Worm (Caenorhabditis elegans) whole organism, mixed stage, embryonic: ENCODE data around the gene Y53G8AR.5.
"Not testable (repeated sequence)": the region's sequence is repeated elsewhere in the genome, so short reads cannot be mapped to it uniquely, and the experiment has no call there.

ENCODE experiments used
- M03D4.4 ChIP-seq: sonication (generic microtip); optimal IDR thresholded peaks from 2 replicates; lab custom pipeline; 2017; ENCODE audit warnings: mild to moderate bottlenecking, missing genetic modification characterization, missing compliant biosample characterization
- bed-3 ChIP-seq: fragments of 200-800 bp; sonication (Bioruptor generic); optimal IDR thresholded peaks from 3 replicates; lab custom pipeline; 2018; ENCODE audit warnings: mild to moderate bottlenecking, missing genetic modification characterization, moderate library complexity, missing compliant biosample characterization
- blmp-1 ChIP-seq: fragments of 150-350 bp; optimal IDR thresholded peaks from 2 replicates; lab custom pipeline; 2014; ENCODE audit warnings: missing biosample characterization, missing genetic modification characterization
- ceh-39 ChIP-seq: fragments of 150-350 bp; optimal IDR thresholded peaks from 2 replicates; lab custom pipeline; 2014; ENCODE audit warnings: missing biosample characterization, missing genetic modification characterization
- ceh-83 ChIP-seq: fragments of 200-800 bp; sonication (Bioruptor generic); optimal IDR thresholded peaks from 2 replicates; lab custom pipeline; 2018; ENCODE audit warnings: mild to moderate bottlenecking, missing genetic modification characterization, missing compliant biosample characterization
- ces-1 ChIP-seq: fragments of 150-350 bp; optimal IDR thresholded peaks from 2 replicates; lab custom pipeline; 2014; ENCODE audit warnings: missing biosample characterization, missing genetic modification reagents, missing genetic modification characterization
- drap-1 ChIP-seq: fragments of 200-800 bp; sonication (Bioruptor generic); optimal IDR thresholded peaks from 3 replicates; lab custom pipeline; 2018; ENCODE audit warnings: mild to moderate bottlenecking, missing genetic modification characterization, missing compliant biosample characterization
- elt-1 ChIP-seq: sonication (generic microtip); optimal IDR thresholded peaks from 2 replicates; lab custom pipeline; 2017; ENCODE audit warnings: missing genetic modification characterization, mild to moderate bottlenecking, missing compliant biosample characterization, antibody characterized with exemption, moderate library complexity, borderline replicate concordance; ENCODE audit not compliant: insufficient read depth
- elt-3 ChIP-seq: fragments of 150-350 bp; optimal IDR thresholded peaks from 2 replicates; lab custom pipeline; 2014; ENCODE audit warnings: missing biosample characterization, missing genetic modification characterization
- flh-1 ChIP-seq: fragments of 200-800 bp; sonication (Bioruptor generic); optimal IDR thresholded peaks from 2 replicates; lab custom pipeline; 2018; ENCODE audit warnings: mild to moderate bottlenecking, missing genetic modification characterization, moderate library complexity, missing compliant biosample characterization
- ham-2 ChIP-seq: fragments of 200-800 bp; sonication (Bioruptor generic); optimal IDR thresholded peaks from 2 replicates; lab custom pipeline; 2018; ENCODE audit warnings: mild to moderate bottlenecking, missing genetic modification characterization, missing compliant biosample characterization
- hlh-1 ChIP-seq: fragments of 150-350 bp; optimal IDR thresholded peaks from 2 replicates; lab custom pipeline; 2014; ENCODE audit warnings: missing biosample characterization, missing genetic modification reagents, missing genetic modification characterization
- lin-13 ChIP-seq: fragments of 150-350 bp; optimal IDR thresholded peaks from 2 replicates; lab custom pipeline; 2014; ENCODE audit warnings: missing biosample characterization, missing genetic modification characterization
- lin-32 ChIP-seq: fragments of 200-800 bp; sonication (Bioruptor generic); optimal IDR thresholded peaks from 2 replicates; lab custom pipeline; 2018; ENCODE audit warnings: mild to moderate bottlenecking, missing genetic modification characterization, missing compliant biosample characterization
- mep-1 ChIP-seq: fragments of 150-350 bp; optimal IDR thresholded peaks from 2 replicates; lab custom pipeline; 2017; ENCODE audit warnings: missing biosample characterization, missing genetic modification reagents, missing genetic modification characterization, inconsistent platforms
- mls-2 ChIP-seq: sonication (generic microtip); optimal IDR thresholded peaks from 2 replicates; lab custom pipeline; 2016; ENCODE audit warnings: mild to moderate bottlenecking, missing genetic modification characterization, moderate library complexity, missing compliant biosample characterization
- nhr-12 ChIP-seq: fragments of 150-350 bp; optimal IDR thresholded peaks from 2 replicates; lab custom pipeline; 2014; ENCODE audit warnings: missing biosample characterization, missing genetic modification characterization
- nhr-237 ChIP-seq: fragments of 150-350 bp; optimal IDR thresholded peaks from 2 replicates; lab custom pipeline; 2014; ENCODE audit warnings: missing biosample characterization, missing genetic modification characterization
- nhr-28 ChIP-seq: fragments of 150-350 bp; optimal IDR thresholded peaks from 2 replicates; lab custom pipeline; 2014; ENCODE audit warnings: missing biosample characterization, missing genetic modification characterization
- nhr-76 ChIP-seq: sonication (generic microtip); optimal IDR thresholded peaks from 2 replicates; lab custom pipeline; 2017; ENCODE audit warnings: missing biosample characterization, missing genetic modification characterization
- pha-4 ChIP-seq: fragments of 150-350 bp; optimal IDR thresholded peaks from 2 replicates; lab custom pipeline; 2018; ENCODE audit warnings: missing biosample characterization, missing genetic modification reagents, missing genetic modification characterization
- sem-2 ChIP-seq: fragments of 200-800 bp; sonication (Bioruptor generic); optimal IDR thresholded peaks from 2 replicates; lab custom pipeline; 2018; ENCODE audit warnings: mild to moderate bottlenecking, missing genetic modification characterization, missing compliant biosample characterization
- sptf-1 ChIP-seq: sonication (generic microtip); optimal IDR thresholded peaks from 2 replicates; lab custom pipeline; 2017; ENCODE audit warnings: mild to moderate bottlenecking, missing genetic modification characterization, moderate library complexity, missing compliant biosample characterization
- unc-120 ChIP-seq: sonication (generic microtip); optimal IDR thresholded peaks from 2 replicates; lab custom pipeline; 2017; ENCODE audit warnings: missing genetic modification characterization, missing compliant biosample characterization; ENCODE audit not compliant: poor library complexity, severe bottlenecking
- unc-39 ChIP-seq: fragments of 150-350 bp; optimal IDR thresholded peaks from 2 replicates; lab custom pipeline; 2014; ENCODE audit warnings: missing biosample characterization, missing genetic modification characterization
- unc-62 ChIP-seq: fragments of 150-350 bp; optimal IDR thresholded peaks from 2 replicates; lab custom pipeline; 2014; ENCODE audit warnings: missing biosample characterization, missing genetic modification reagents, missing genetic modification characterization
- zip-8 ChIP-seq: fragments of 150-350 bp; optimal IDR thresholded peaks from 2 replicates; lab custom pipeline; 2014; ENCODE audit warnings: missing biosample characterization, missing genetic modification characterization
- ztf-11 ChIP-seq: fragments of 150-350 bp; optimal IDR thresholded peaks from 2 replicates; lab custom pipeline; 2014; ENCODE audit warnings: missing biosample characterization, missing genetic modification characterization

Gene Y53G8AR.5

DNA sequence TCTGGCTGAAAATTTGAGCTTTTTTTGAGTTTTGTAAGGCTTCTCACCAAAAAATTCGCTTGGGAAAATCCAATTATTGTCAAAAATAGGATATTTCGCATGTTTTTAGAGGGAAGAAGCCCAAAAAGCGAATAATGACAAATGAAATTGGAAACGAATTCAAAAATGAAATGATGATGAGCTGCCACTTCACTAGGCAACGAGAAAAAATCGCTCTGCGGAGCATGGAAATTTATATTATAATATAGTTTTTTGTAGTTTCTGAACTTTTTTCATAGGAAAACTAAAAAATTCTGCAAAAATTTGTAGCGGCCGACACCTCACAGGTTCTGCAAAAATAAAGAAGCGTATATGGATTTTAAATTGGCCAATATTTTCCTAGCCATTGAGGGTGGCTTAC, 44.2 kb upstream of the Y53G8AR.5 start, which contains the start of gene Y53G8AL.3:
TSS of gene Y53G8AL.3 (minus strand) at position 101 of the 400 bp plus-strand sequence.
- TF ChIP-seq M03D4.4 (no peak), unc-120 (tag; lab: Kevin White, UChicago) (no peak), unc-62 (GFP tag; lab: Kevin White, UChicago) (no peak), lin-13 (tag; lab: Kevin White, UChicago) (no peak), nhr-76 (tag; lab: Kevin White, UChicago) (no peak), hlh-1 (tag; lab: Kevin White, UChicago) (no peak), unc-39 (tag; lab: Kevin White, UChicago) (no peak), pha-4 (tag; lab: Kevin White, UChicago) (no peak), sem-2 (GFP tag; lab: Kevin White, UChicago) (no peak), nhr-12 (no peak), ceh-83 (no peak), blmp-1 (tag; lab: Kevin White, UChicago) (no peak), ztf-11 (tag; lab: Kevin White, UChicago) (no peak), ham-2 (GFP tag; lab: Kevin White, UChicago) (no peak), bed-3 (no peak), ceh-39 (tag; lab: Kevin White, UChicago) (no peak), elt-1 (tag; lab: Kevin White, UChicago) (no peak)

DNA sequence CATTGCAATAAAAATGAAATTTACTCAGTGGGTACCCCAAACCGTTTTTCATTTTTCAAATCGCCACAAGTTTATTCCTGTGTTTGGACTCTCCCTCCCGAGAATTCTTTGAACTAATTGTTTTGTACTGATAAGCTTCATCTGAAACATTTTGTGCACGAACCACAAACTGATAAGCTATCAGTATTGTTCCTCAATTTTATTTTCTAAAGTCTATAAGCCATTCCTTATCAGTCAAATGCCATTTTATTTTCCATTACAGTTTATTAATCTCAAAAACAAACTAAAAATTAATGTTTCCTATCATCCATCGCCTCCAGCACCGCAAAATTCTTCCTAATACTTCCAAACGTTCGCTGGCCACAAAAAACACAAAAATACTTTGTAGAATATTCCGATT, 43.5 kb upstream of the Y53G8AR.5 start:
- TF ChIP-seq ham-2 (GFP tag; lab: Kevin White, UChicago), result no peak
- TF ChIP-seq ces-1, result no peak
- TF ChIP-seq nhr-12, result no peak
- no peak for TF ChIP-seq ceh-39 (tag; lab: Kevin White, UChicago)
- no peak for TF ChIP-seq elt-3 (tag; lab: Kevin White, UChicago)
- no peak for TF ChIP-seq flh-1

DNA sequence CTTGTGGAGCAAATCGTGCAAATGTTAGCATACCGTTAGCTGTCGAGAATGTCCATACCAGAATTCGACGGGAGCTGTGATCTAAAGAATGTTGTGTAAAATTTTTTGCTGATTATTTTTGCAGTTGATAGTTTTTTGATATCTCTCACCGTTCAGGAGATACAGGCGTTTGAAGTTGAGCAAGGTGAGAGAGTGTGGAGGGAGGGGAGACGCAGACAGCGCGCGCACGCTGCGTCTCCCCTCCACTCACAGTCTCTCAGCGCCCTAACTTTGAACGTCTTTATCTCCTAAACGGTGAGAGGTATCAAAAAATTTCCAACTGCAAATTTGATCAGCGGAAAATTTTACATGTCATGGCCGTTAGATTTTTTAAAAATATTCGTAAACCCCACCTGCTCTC, 42.2 kb upstream of the Y53G8AR.5 start:
- TF ChIP-seq blmp-1 (tag; lab: Kevin White, UChicago) (no peak), sptf-1 (tag; lab: Kevin White, UChicago) (no peak), nhr-28 (tag; lab: Kevin White, UChicago) (no peak), mls-2 (tag; lab: Kevin White, UChicago) (no peak), zip-8 (tag; lab: Kevin White, UChicago) (no peak), nhr-237 (no peak), lin-13 (tag; lab: Kevin White, UChicago) (no peak), nhr-12 (no peak), hlh-1 (tag; lab: Kevin White, UChicago) (no peak), unc-39 (tag; lab: Kevin White, UChicago) (no peak), mep-1 (tag; lab: Kevin White, UChicago) (no peak), pha-4 (tag; lab: Kevin White, UChicago) (no peak), M03D4.4 (no peak), ztf-11 (tag; lab: Kevin White, UChicago) (no peak), ham-2 (GFP tag; lab: Kevin White, UChicago) (no peak), ces-1 (no peak), sem-2 (GFP tag; lab: Kevin White, UChicago) (no peak), drap-1 (no peak), unc-62 (GFP tag; lab: Kevin White, UChicago) (no peak), nhr-76 (tag; lab: Kevin White, UChicago) (no peak)

DNA sequence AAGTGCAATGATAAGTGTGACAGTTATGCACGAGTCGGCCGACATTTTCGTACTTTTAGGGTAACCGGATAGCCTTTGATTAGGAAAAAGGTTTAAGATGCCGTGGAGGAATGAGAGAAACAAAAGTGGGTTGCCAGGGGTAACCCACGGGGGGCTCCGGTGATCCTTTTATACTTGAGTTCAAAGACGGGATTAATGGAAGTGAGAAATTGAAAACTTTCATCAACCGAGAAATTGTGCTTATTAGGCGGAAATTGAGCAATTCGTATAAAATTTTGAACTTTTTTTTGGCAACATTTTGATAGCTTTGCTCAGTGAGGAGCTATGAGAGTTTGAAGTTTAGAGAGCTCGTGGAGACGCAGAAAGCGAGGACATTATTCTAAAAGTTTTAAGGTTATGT, 41.7 kb upstream of the Y53G8AR.5 start, which contains the start of gene Y53G8AM.4:
TSS of gene Y53G8AM.4 (minus strand) at position 101 of the 400 bp plus-strand sequence.
- TF ChIP-seq ham-2 (GFP tag; lab: Kevin White, UChicago) (no peak), nhr-76 (tag; lab: Kevin White, UChicago) (no peak)

DNA sequence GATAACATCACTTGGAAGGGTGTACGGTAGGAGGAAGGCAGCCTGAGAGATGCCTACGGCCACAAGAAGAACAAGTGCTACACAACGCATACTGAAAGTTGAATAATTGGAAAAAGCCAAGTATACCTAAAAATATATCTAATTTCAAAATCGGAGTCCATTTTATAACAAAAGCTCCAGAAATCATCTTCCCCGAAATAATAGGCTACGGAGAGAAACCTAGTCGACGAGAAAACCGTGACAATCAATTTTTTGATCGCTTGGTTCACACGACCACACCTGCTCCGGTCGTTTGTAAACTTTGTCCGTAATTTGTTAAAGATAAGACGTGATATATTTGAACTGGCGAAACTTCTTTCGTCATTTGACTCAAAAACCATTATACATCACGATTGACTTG, 38.9 kb upstream of the Y53G8AR.5 start, which contains the start of gene nspg-7.2:
TSS of gene nspg-7.2 (minus strand) at position 101 of the 400 bp plus-strand sequence.
- no peak for TF ChIP-seq nhr-12
- TF ChIP-seq lin-32 (GFP tag; lab: Kevin White, UChicago), result no peak
- TF ChIP-seq ceh-39 (tag; lab: Kevin White, UChicago), result no peak
- TF ChIP-seq nhr-28 (tag; lab: Kevin White, UChicago), result no peak
- TF ChIP-seq pha-4 (tag; lab: Kevin White, UChicago), result no peak

DNA sequence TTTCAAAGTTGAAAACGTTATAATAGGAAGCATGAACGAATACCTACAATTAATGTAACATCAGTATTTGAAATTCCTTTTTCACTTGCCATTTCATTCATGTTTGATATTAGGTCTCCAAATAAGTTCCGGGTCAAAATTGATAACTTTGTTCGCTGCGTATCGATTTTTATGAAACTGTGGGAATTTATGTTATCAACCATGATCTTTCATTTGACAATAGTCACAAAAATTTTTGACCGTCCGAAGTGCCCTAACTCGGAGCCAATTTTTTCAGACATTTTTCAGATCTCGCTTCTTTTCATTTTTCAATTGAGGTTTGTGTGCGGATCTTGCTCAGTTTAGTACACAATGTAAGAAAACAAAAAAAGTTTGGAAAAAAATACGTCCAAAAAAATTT, 37.6 kb upstream of the Y53G8AR.5 start, which contains the start of gene Y53G8AM.6:
TSS of gene Y53G8AM.6 (minus strand) at position 101 of the 400 bp plus-strand sequence.
- TF ChIP-seq flh-1; nhr-237; ceh-39 (tag; lab: Kevin White, UChicago): not testable (repeated sequence)
